Worm (Caenorhabditis elegans) whole organism, mixed stage, embryonic: ENCODE results near the gene abu-10.

Source experiments
- blmp-1 ChIP-seq: fragments of 150-350 bp; optimal IDR thresholded peaks from 2 replicates; lab custom pipeline; 2014; ENCODE audit warnings: missing biosample characterization, missing genetic modification characterization
- ces-1 ChIP-seq: fragments of 150-350 bp; optimal IDR thresholded peaks from 2 replicates; lab custom pipeline; 2014; ENCODE audit warnings: missing biosample characterization, missing genetic modification reagents, missing genetic modification characterization
- elt-3 ChIP-seq: fragments of 150-350 bp; optimal IDR thresholded peaks from 2 replicates; lab custom pipeline; 2014; ENCODE audit warnings: missing biosample characterization, missing genetic modification characterization
- flh-1 ChIP-seq: fragments of 200-800 bp; sonication (Bioruptor generic); optimal IDR thresholded peaks from 2 replicates; lab custom pipeline; 2018; ENCODE audit warnings: mild to moderate bottlenecking, missing genetic modification characterization, moderate library complexity, missing compliant biosample characterization
- lsy-2 ChIP-seq: fragments of 150-350 bp; optimal IDR thresholded peaks from 2 replicates; lab custom pipeline; 2014; ENCODE audit warnings: missing biosample characterization, missing genetic modification characterization
- mab-5 ChIP-seq: fragments of 150-350 bp; optimal IDR thresholded peaks from 2 replicates; lab custom pipeline; 2014; ENCODE audit warnings: missing biosample characterization, missing genetic modification characterization
- nhr-12 ChIP-seq: fragments of 150-350 bp; optimal IDR thresholded peaks from 2 replicates; lab custom pipeline; 2014; ENCODE audit warnings: missing biosample characterization, missing genetic modification characterization
- nhr-28 ChIP-seq: fragments of 150-350 bp; optimal IDR thresholded peaks from 2 replicates; lab custom pipeline; 2014; ENCODE audit warnings: missing biosample characterization, missing genetic modification characterization
- pha-4 ChIP-seq: fragments of 150-350 bp; optimal IDR thresholded peaks from 2 replicates; lab custom pipeline; 2018; ENCODE audit warnings: missing biosample characterization, missing genetic modification reagents, missing genetic modification characterization
- snpc-4 ChIP-seq: fragments of 150-350 bp; optimal IDR thresholded peaks from 2 replicates; lab custom pipeline; 2014; ENCODE audit warnings: missing biosample characterization, missing genetic modification characterization
- ztf-11 ChIP-seq: fragments of 150-350 bp; optimal IDR thresholded peaks from 2 replicates; lab custom pipeline; 2014; ENCODE audit warnings: missing biosample characterization, missing genetic modification characterization

- no peak for TF ChIP-seq mab-5 (tag; lab: Kevin White, UChicago)
- TF ChIP-seq elt-3 = peak; percentile 1
- no peak for TF ChIP-seq snpc-4
- TF ChIP-seq ztf-11 = no peak
- no peak for TF ChIP-seq pha-4 (tag; lab: Kevin White, UChicago)
- no peak for TF ChIP-seq nhr-12 (tag; lab: Kevin White, UChicago)
- TF ChIP-seq flh-1 (GFP tag; lab: Kevin White, UChicago) = no peak
- TF ChIP-seq blmp-1 (tag; lab: Kevin White, UChicago) = no peak
- no peak for TF ChIP-seq nhr-28 (tag; lab: Kevin White, UChicago)
- TF ChIP-seq lsy-2 (tag; lab: Kevin White, UChicago) = no peak
- TF ChIP-seq ces-1 (GFP tag; lab: Kevin White, UChicago) = no peak
Observed at ce11 chrX:3759345-3759744, 38.6 kb upstream of the abu-10 start, which contains the start of gene T14G12.6.
